Fruit fly (Drosophila melanogaster) whole organism, embryonic: ENCODE measurements around the gene CG18428.

Experiments used
- Atf6 ChIP-seq: fragments of 200-800 bp; sonication (Bioruptor generic); IDR thresholded peaks from 2 replicates; pipeline ENCODE4 v1.3.6; 2022; ENCODE audit warnings: missing biosample characterization, missing genetic modification characterization
- BtbVII ChIP-seq: fragments of 200-800 bp; sonication (Bioruptor generic); optimal IDR thresholded peaks from 3 replicates; lab custom pipeline; 2017; ENCODE audit warnings: missing biosample characterization, mild to moderate bottlenecking, missing genetic modification characterization
- CG10431 ChIP-seq: fragments of 200-800 bp; sonication (Bioruptor generic); optimal IDR thresholded peaks from 3 replicates; lab custom pipeline; 2018; ENCODE audit warnings: missing biosample characterization, mild to moderate bottlenecking, missing genetic modification characterization
- CG10543 ChIP-seq: fragments of 200-800 bp; sonication (Bioruptor generic); optimal IDR thresholded peaks from 3 replicates; lab custom pipeline; 2017; ENCODE audit warnings: missing biosample characterization, mild to moderate bottlenecking, missing genetic modification characterization, moderate library complexity
- CG10654 ChIP-seq: fragments of 200-800 bp; sonication (Bioruptor generic); optimal IDR thresholded peaks from 2 replicates; lab custom pipeline; 2016; ENCODE audit warnings: missing biosample characterization, missing genetic modification characterization
- CG11247 ChIP-seq: fragments of 200-800 bp; sonication (Bioruptor generic); IDR thresholded peaks from 2 replicates; pipeline ENCODE4 v1.3.6; 2022; ENCODE audit warnings: missing biosample characterization, missing genetic modification characterization
- CG11504 ChIP-seq: fragments of 200-800 bp; sonication (Bioruptor generic); optimal IDR thresholded peaks from 3 replicates; lab custom pipeline; 2019; ENCODE audit warnings: missing biosample characterization, mild to moderate bottlenecking, missing genetic modification characterization, moderate library complexity
- CG12236 ChIP-seq: fragments of 200-800 bp; sonication (Bioruptor generic); optimal IDR thresholded peaks from 2 replicates; lab custom pipeline; 2016; ENCODE audit warnings: missing biosample characterization, missing genetic modification characterization
- CG14965 ChIP-seq: fragments of 200-800 bp; sonication (Bioruptor generic); optimal IDR thresholded peaks from 2 replicates; lab custom pipeline; 2016; ENCODE audit warnings: missing biosample characterization, missing genetic modification characterization, borderline replicate concordance
- CG15269 ChIP-seq: fragments of 200-800 bp; sonication (Bioruptor generic); optimal IDR thresholded peaks from 2 replicates; lab custom pipeline; 2018; ENCODE audit warnings: missing biosample characterization, mild to moderate bottlenecking, missing genetic modification characterization, moderate library complexity
- CG15514 ChIP-seq: fragments of 200-800 bp; sonication (Bioruptor generic); optimal IDR thresholded peaks from 3 replicates; lab custom pipeline; 2017; ENCODE audit warnings: missing biosample characterization, missing genetic modification characterization, mild to moderate bottlenecking, moderate library complexity, missing genetic modification reagents
- CG15601 ChIP-seq: fragments of 200-800 bp; sonication (Bioruptor generic); optimal IDR thresholded peaks from 3 replicates; lab custom pipeline; 2019; ENCODE audit warnings: missing biosample characterization, mild to moderate bottlenecking, missing genetic modification characterization, moderate library complexity
- CG32532 ChIP-seq: fragments of 200-800 bp; sonication (Bioruptor generic); IDR thresholded peaks from 2 replicates; pipeline ENCODE4 v1.3.6; 2022; ENCODE audit warnings: missing biosample characterization, missing genetic modification characterization
- CG3726 ChIP-seq: fragments of 200-800 bp; sonication (Bioruptor generic); IDR thresholded peaks from 3 replicates; pipeline ENCODE4, ENCODE4 v1.3.6; 2022; ENCODE audit warnings: missing biosample characterization, missing genetic modification characterization
- CG43689 ChIP-seq: fragments of 200-800 bp; sonication (Bioruptor generic); IDR thresholded peaks from 2 replicates; pipeline ENCODE4 v1.3.6; 2022; ENCODE audit warnings: missing biosample characterization, missing genetic modification characterization
- CG4617 ChIP-seq: fragments of 200-800 bp; sonication (Bioruptor generic); optimal IDR thresholded peaks from 3 replicates; lab custom pipeline; 2016; ENCODE audit warnings: missing biosample characterization, missing genetic modification characterization, borderline replicate concordance
- CG6813 ChIP-seq: fragments of 200-800 bp; sonication (Bioruptor generic); optimal IDR thresholded peaks from 2 replicates; lab custom pipeline; 2017; ENCODE audit warnings: missing biosample characterization, missing genetic modification characterization, mild to moderate bottlenecking, moderate library complexity, missing genetic modification reagents
- CG7928 ChIP-seq: fragments of 200-800 bp; sonication (Bioruptor generic); optimal IDR thresholded peaks from 2 replicates; lab custom pipeline; 2017; ENCODE audit warnings: missing biosample characterization, mild to moderate bottlenecking, missing genetic modification characterization
- CkIIα-i1 ChIP-seq: fragments of 200-800 bp; sonication (Bioruptor generic); IDR thresholded peaks from 2 replicates; pipeline ENCODE4 v1.3.6; 2022; ENCODE audit warnings: missing biosample characterization, missing genetic modification characterization
- Doc3 ChIP-seq: fragments of 200-800 bp; sonication (Bioruptor generic); IDR thresholded peaks from 3 replicates; pipeline ENCODE4 v1.3.6; 2022; ENCODE audit warnings: missing biosample characterization, missing genetic modification characterization; ENCODE audit not compliant: partially characterized antibody
- Drgx ChIP-seq: fragments of 200-800 bp; sonication (Bioruptor generic); IDR thresholded peaks from 2 replicates; pipeline ENCODE4 v1.3.6; 2022; ENCODE audit warnings: missing biosample characterization, missing genetic modification characterization
- H2.0 ChIP-seq: fragments of 200-800 bp; sonication (Bioruptor generic); IDR thresholded peaks from 2 replicates; pipeline ENCODE4 v1.3.6; 2022; ENCODE audit warnings: missing biosample characterization, missing genetic modification characterization
- HLH4C ChIP-seq: fragments of 200-800 bp; sonication (Bioruptor generic); IDR thresholded peaks from 3 replicates; pipeline ENCODE4 v1.3.6; 2022; ENCODE audit warnings: missing biosample characterization, missing genetic modification characterization; ENCODE audit not compliant: partially characterized antibody
- HmgZ ChIP-seq: fragments of 200-800 bp; sonication (Bioruptor generic); optimal IDR thresholded peaks from 2 replicates; lab custom pipeline; 2018; ENCODE audit warnings: missing biosample characterization, mild to moderate bottlenecking, missing genetic modification characterization
- Meics ChIP-seq: fragments of 200-800 bp; sonication (Bioruptor generic); optimal IDR thresholded peaks from 2 replicates; lab custom pipeline; 2017; ENCODE audit warnings: missing biosample characterization, mild to moderate bottlenecking, missing genetic modification characterization
- NFAT ChIP-seq: fragments of 200-800 bp; sonication (Bioruptor generic); IDR thresholded peaks from 2 replicates; pipeline ENCODE4 v1.3.6; 2022; ENCODE audit warnings: missing biosample characterization, missing genetic modification characterization
- Oli ChIP-seq: fragments of 200-800 bp; sonication (Bioruptor generic); optimal IDR thresholded peaks from 2 replicates; lab custom pipeline; 2018; ENCODE audit warnings: missing biosample characterization, mild to moderate bottlenecking, missing genetic modification characterization, moderate library complexity
- Rx ChIP-seq: fragments of 200-800 bp; sonication (Bioruptor generic); IDR thresholded peaks from 2 replicates; pipeline ENCODE4 v1.3.6; 2022; ENCODE audit warnings: missing biosample characterization, missing genetic modification characterization
- Side ChIP-seq: fragments of 200-800 bp; sonication (Bioruptor generic); optimal IDR thresholded peaks from 2 replicates; lab custom pipeline; 2016; ENCODE audit warnings: missing biosample characterization, missing genetic modification characterization
- az2 ChIP-seq: fragments of 200-800 bp; sonication (Bioruptor generic); optimal IDR thresholded peaks from 3 replicates; lab custom pipeline; 2016; ENCODE audit warnings: missing biosample characterization, missing genetic modification characterization
- bcd ChIP-seq: fragments of 200-800 bp; sonication (Bioruptor generic); optimal IDR thresholded peaks from 2 replicates; lab custom pipeline; 2017; ENCODE audit warnings: missing biosample characterization, mild to moderate bottlenecking, missing genetic modification characterization
- cg ChIP-seq: fragments of 200-800 bp; sonication (Bioruptor generic); optimal IDR thresholded peaks from 3 replicates; lab custom pipeline; 2019; ENCODE audit warnings: missing biosample characterization, mild to moderate bottlenecking, missing genetic modification characterization, moderate library complexity
- chif ChIP-seq, 2 experiments: fragments of 200-800 bp; sonication (Bioruptor generic); optimal IDR thresholded peaks; 3 replicates each; lab custom pipeline; 2016; ENCODE audit warnings: missing biosample characterization in 2 of 2, missing genetic modification characterization in 2 of 2
- chinmo ChIP-seq: fragments of 200-800 bp; sonication (Bioruptor generic); IDR thresholded peaks from 4 replicates; pipeline ENCODE4 v1.3.6; 2022; ENCODE audit warnings: missing biosample characterization, missing genetic modification characterization; ENCODE audit not compliant: partially characterized antibody
- da ChIP-seq: fragments of 200-800 bp; sonication (Bioruptor generic); optimal IDR thresholded peaks from 2 replicates; lab custom pipeline; 2016; ENCODE audit warnings: missing biosample characterization, missing genetic modification characterization
- dati ChIP-seq: fragments of 200-800 bp; sonication (Bioruptor generic); IDR thresholded peaks from 2 replicates; pipeline ENCODE4 v1.3.6; 2022; ENCODE audit warnings: missing biosample characterization, missing genetic modification characterization
- dimm ChIP-seq: fragments of 200-800 bp; sonication (Bioruptor generic); IDR thresholded peaks from 2 replicates; pipeline ENCODE4 v1.3.6; 2022; ENCODE audit warnings: missing biosample characterization, missing genetic modification characterization
- gcm ChIP-seq: fragments of 200-800 bp; sonication (Bioruptor generic); optimal IDR thresholded peaks from 2 replicates; lab custom pipeline; 2019; ENCODE audit warnings: missing biosample characterization, mild to moderate bottlenecking, missing genetic modification characterization, moderate library complexity
- h ChIP-seq: fragments of >200 bp; optimal IDR thresholded peaks from 2 replicates; lab custom pipeline; 2017
- hkb ChIP-seq, 2 experiments: fragments of 200-800 bp in 1 of 2; fragments of >200 bp in 1 of 2; sonication (Bioruptor generic) in 1 of 2; IDR thresholded peaks in 1 of 2; optimal IDR thresholded peaks in 1 of 2; 2 replicates each; pipeline versions ENCODE4 v1.3.6 to Lab custom; 2017 to 2022; ENCODE audit warnings: missing biosample characterization in 1 of 2, missing genetic modification characterization in 1 of 2
- kni ChIP-seq: fragments of 200-800 bp; sonication (Bioruptor generic); optimal IDR thresholded peaks from 3 replicates; lab custom pipeline; 2017; ENCODE audit warnings: mild to moderate bottlenecking, missing biosample characterization, missing genetic modification reagents, missing genetic modification characterization
- lbe ChIP-seq: fragments of 200-800 bp; sonication (Bioruptor generic); optimal IDR thresholded peaks from 2 replicates; lab custom pipeline; 2016; ENCODE audit warnings: missing biosample characterization, mild to moderate bottlenecking, missing genetic modification characterization
- maf-S ChIP-seq: fragments of 200-800 bp; sonication (Bioruptor generic); optimal IDR thresholded peaks from 2 replicates; lab custom pipeline; 2016; ENCODE audit warnings: missing biosample characterization, missing genetic modification characterization
- pan ChIP-seq, 4 experiments: fragments of >200 bp in 3 of 4; fragments of 200-800 bp in 1 of 4; sonication (Bioruptor generic) in 1 of 4; optimal IDR thresholded peaks in 3 of 4; IDR thresholded peaks in 1 of 4; 2 replicates each; pipeline versions ENCODE4 v1.3.6 to Lab custom; 2017 to 2022; ENCODE audit warnings: missing biosample characterization in 2 of 4, missing genetic modification characterization in 2 of 4, mixed read lengths in 1 of 4
- pros ChIP-seq: fragments of 200-800 bp; sonication (Bioruptor generic); optimal IDR thresholded peaks from 3 replicates; lab custom pipeline; 2019; ENCODE audit warnings: missing biosample characterization, mild to moderate bottlenecking, missing genetic modification characterization, moderate library complexity
- tap ChIP-seq: fragments of 200-800 bp; optimal IDR thresholded peaks from 3 replicates; lab custom pipeline; 2019; ENCODE audit warnings: missing biosample characterization, mild to moderate bottlenecking, missing genetic modification characterization, moderate library complexity
- tup ChIP-seq: fragments of 200-800 bp; sonication (Bioruptor generic); optimal IDR thresholded peaks from 2 replicates; lab custom pipeline; 2016; ENCODE audit warnings: missing biosample characterization, mild to moderate bottlenecking, missing genetic modification characterization, moderate library complexity
- wek ChIP-seq: fragments of 200-800 bp; sonication (Bioruptor generic); optimal IDR thresholded peaks from 3 replicates; lab custom pipeline; 2018; ENCODE audit warnings: missing biosample characterization, mild to moderate bottlenecking, missing genetic modification characterization, moderate library complexity
- yki ChIP-seq: fragments of >200 bp; optimal IDR thresholded peaks from 3 replicates; lab custom pipeline; 2018
- z ChIP-seq: fragments of 200-800 bp; sonication (Bioruptor generic); IDR thresholded peaks from 3 replicates; pipeline ENCODE4 v1.3.6; 2022; ENCODE audit warnings: missing biosample characterization, missing genetic modification characterization

CG18428 gene

dm6 chr3R:24091653-24092052, 17.5 kb upstream of the CG18428 start (continued):
- TF ChIP-seq chinmo, result no peak
- no peak for TF ChIP-seq dimm (GFP tag; lab: Robert Waterston, UW)
- TF ChIP-seq NFAT, result 0 out of 2 replicates have a peak, but pooled peaks have one; percentile 15
- no peak for TF ChIP-seq chif (GFP tag; optimal IDR thresholded peaks at IDR 0.05; lab: Kevin White, UChicago)
- no peak for TF ChIP-seq CG12236 (GFP tag; lab: Kevin White, UChicago)
- TF ChIP-seq CG4617 (GFP tag; lab: Kevin White, UChicago), result no peak
- no peak for TF ChIP-seq pan (optimal IDR thresholded peaks at IDR 0.05; lab: Kevin White, UChicago)
- TF ChIP-seq pan (GFP tag; optimal IDR thresholded peaks at IDR 0.05 in 1 of 2, IDR thresholded peaks at IDR 0.05 in 1 of 2), result no peak
- TF ChIP-seq Rx (GFP tag; lab: Robert Waterston, UW), result no peak
- TF ChIP-seq Oli (tag; lab: Kevin White, UChicago), result peak; percentile 20
- TF ChIP-seq CG10431 (GFP tag; lab: Kevin White, UChicago), result no peak
- TF ChIP-seq CG10654 (GFP tag; lab: Kevin White, UChicago), result no peak
- TF ChIP-seq tup (GFP tag; lab: Kevin White, UChicago), result no peak
- TF ChIP-seq h, result no peak
- TF ChIP-seq dati (GFP tag; lab: Robert Waterston, UW), result no peak
- no peak for TF ChIP-seq cg (GFP tag; lab: Kevin White, UChicago)
- TF ChIP-seq CG15514 (GFP tag; lab: Kevin White, UChicago), result peak; percentile 41
- no peak for TF ChIP-seq CG14965
- TF ChIP-seq z (GFP tag; lab: Robert Waterston, UW), result no peak
- TF ChIP-seq HmgZ, result no peak
- no peak for TF ChIP-seq H2.0
- TF ChIP-seq lbe, result no peak
- no peak for TF ChIP-seq CG43689 (GFP tag; lab: Robert Waterston, UW)
- TF ChIP-seq CG32532 (GFP tag; lab: Robert Waterston, UW), result peak; percentile 30; the same call in 1 of the 2 replicates
- TF ChIP-seq CG15269 (tag; lab: Kevin White, UChicago), result peak; percentile 17
- TF ChIP-seq CG11504 (tag; lab: Kevin White, UChicago), result no peak
- 0 out of 2 replicates have a peak, but pooled peaks have one; percentile 18 for TF ChIP-seq Atf6 (GFP tag; lab: Robert Waterston, UW)
- TF ChIP-seq az2 (GFP tag; lab: Kevin White, UChicago), result no peak
- no peak for TF ChIP-seq CG6813 (GFP tag; lab: Kevin White, UChicago)
- no peak for TF ChIP-seq hkb (optimal IDR thresholded peaks at IDR 0.05; lab: Kevin White, UChicago)
- TF ChIP-seq hkb (GFP tag; IDR thresholded peaks at IDR 0.05; lab: Robert Waterston, UW), result peak; percentile 41; the same call in 1 of the 2 replicates
- TF ChIP-seq yki, result no peak
- no peak for TF ChIP-seq wek (GFP tag; lab: Kevin White, UChicago)
- no peak for TF ChIP-seq CG7928 (GFP tag; lab: Kevin White, UChicago)
- no peak for TF ChIP-seq bcd (GFP tag; lab: Kevin White, UChicago)
- no peak for TF ChIP-seq CG15601 (tag; lab: Kevin White, UChicago)
- TF ChIP-seq HLH4C (GFP tag; lab: Robert Waterston, UW), result no peak
- TF ChIP-seq maf-S, result no peak
- TF ChIP-seq CG3726 (GFP tag; lab: Robert Waterston, UW), result no peak
- no peak for TF ChIP-seq kni (GFP tag; lab: Kevin White, UChicago)
- TF ChIP-seq Drgx (GFP tag; lab: Robert Waterston, UW), result no peak
- no peak for TF ChIP-seq Doc3 (GFP tag; lab: Robert Waterston, UW)
- no peak for TF ChIP-seq tap (tag; lab: Kevin White, UChicago)
- no peak for TF ChIP-seq CkIIα-i1
- TF ChIP-seq CG11247 (GFP tag; lab: Robert Waterston, UW), result no peak
- no peak for TF ChIP-seq CG10543 (GFP tag; lab: Kevin White, UChicago)
- TF ChIP-seq Meics (GFP tag; lab: Kevin White, UChicago), result peak; percentile 40
- no peak for TF ChIP-seq BtbVII (GFP tag; lab: Kevin White, UChicago)
- TF ChIP-seq gcm, result no peak
- TF ChIP-seq Side (GFP tag; lab: Kevin White, UChicago), result no peak
- TF ChIP-seq da, result no peak
- no peak for TF ChIP-seq pros (GFP tag; lab: Kevin White, UChicago)
